Worm (Caenorhabditis elegans) whole organism, early embryonic: ENCODE measurements around the gene F59A7.11.

Source experiments
- B0310.2 ChIP-seq: sonication (generic microtip); optimal IDR thresholded peaks from 2 replicates; lab custom pipeline; 2016; ENCODE audit warnings: mild to moderate bottlenecking, missing genetic modification characterization, missing compliant biosample characterization
- F13C5.2 ChIP-seq: sonication (generic microtip); optimal IDR thresholded peaks from 2 replicates; lab custom pipeline; 2017; ENCODE audit warnings: mild to moderate bottlenecking, missing genetic modification characterization, inconsistent platforms, missing compliant biosample characterization
- aly-1 ChIP-seq: sonication (generic microtip); optimal IDR thresholded peaks from 2 replicates; lab custom pipeline; 2016; ENCODE audit warnings: missing genetic modification characterization, missing compliant biosample characterization
- ama-1 ChIP-seq: fragments of 150-350 bp; optimal IDR thresholded peaks from 2 replicates; lab custom pipeline; 2014
- ceh-13 ChIP-seq: fragments of 200-800 bp; sonication (Bioruptor generic); optimal IDR thresholded peaks from 2 replicates; lab custom pipeline; 2018; ENCODE audit warnings: mild to moderate bottlenecking, missing genetic modification characterization, missing compliant biosample characterization
- ceh-36 ChIP-seq: sonication (generic microtip); optimal IDR thresholded peaks from 2 replicates; lab custom pipeline; 2016; ENCODE audit warnings: missing genetic modification characterization, inconsistent platforms, missing compliant biosample characterization
- ets-7 ChIP-seq: sonication (generic microtip); optimal IDR thresholded peaks from 2 replicates; lab custom pipeline; 2016; ENCODE audit warnings: missing genotype, missing genetic modification characterization, missing compliant biosample characterization
- flt-1 ChIP-seq: fragments of 200-800 bp; sonication (Bioruptor generic); IDR thresholded peaks from 2 replicates; pipeline ENCODE4 v1.3.6; 2022; ENCODE audit warnings: missing genetic modification characterization, missing compliant biosample characterization
- hmbx-1 ChIP-seq: sonication (generic microtip); optimal IDR thresholded peaks from 2 replicates; lab custom pipeline; 2016; ENCODE audit warnings: mild to moderate bottlenecking, missing genetic modification characterization, missing compliant biosample characterization
- hmg-4 ChIP-seq: fragments of 200-800 bp; sonication (Bioruptor generic); optimal IDR thresholded peaks from 2 replicates; lab custom pipeline; 2018; ENCODE audit warnings: mild to moderate bottlenecking, missing genetic modification characterization, missing compliant biosample characterization
- hnd-1 ChIP-seq: sonication (generic microtip); optimal IDR thresholded peaks from 2 replicates; lab custom pipeline; 2016; ENCODE audit warnings: missing genetic modification characterization, missing compliant biosample characterization
- pes-1 ChIP-seq: fragments of 200-800 bp; sonication (Bioruptor generic); IDR thresholded peaks from 2 replicates; pipeline ENCODE4 v1.3.6; 2022; ENCODE audit warnings: missing genetic modification reagents, missing genetic modification characterization, missing compliant biosample characterization
- scrt-1 ChIP-seq: fragments of 200-800 bp; sonication (Bioruptor generic); IDR thresholded peaks from 2 replicates; pipeline ENCODE4 v1.3.6; 2022; ENCODE audit warnings: missing genetic modification characterization, missing compliant biosample characterization
- sea-1 ChIP-seq: fragments of 200-800 bp; sonication (Bioruptor generic); conservative IDR thresholded peaks from 2 replicates; pipeline ENCODE4 v1.3.6; 2022; ENCODE audit warnings: missing genetic modification characterization, missing compliant biosample characterization
- tbx-11 ChIP-seq: fragments of 200-800 bp; sonication (Bioruptor generic); IDR thresholded peaks from 2 replicates; pipeline ENCODE4 v1.3.6; 2022; ENCODE audit warnings: missing genetic modification characterization, missing compliant biosample characterization
- tbx-37 ChIP-seq: fragments of 200-800 bp; sonication (Bioruptor generic); conservative IDR thresholded peaks from 2 replicates; pipeline ENCODE4 v1.3.6; 2022; ENCODE audit warnings: missing genetic modification reagents, missing genetic modification characterization, missing compliant biosample characterization
- tra-4 ChIP-seq: sonication (generic microtip); optimal IDR thresholded peaks from 2 replicates; lab custom pipeline; 2017; ENCODE audit warnings: missing genetic modification characterization, missing compliant biosample characterization

Gene F59A7.11

DNA sequence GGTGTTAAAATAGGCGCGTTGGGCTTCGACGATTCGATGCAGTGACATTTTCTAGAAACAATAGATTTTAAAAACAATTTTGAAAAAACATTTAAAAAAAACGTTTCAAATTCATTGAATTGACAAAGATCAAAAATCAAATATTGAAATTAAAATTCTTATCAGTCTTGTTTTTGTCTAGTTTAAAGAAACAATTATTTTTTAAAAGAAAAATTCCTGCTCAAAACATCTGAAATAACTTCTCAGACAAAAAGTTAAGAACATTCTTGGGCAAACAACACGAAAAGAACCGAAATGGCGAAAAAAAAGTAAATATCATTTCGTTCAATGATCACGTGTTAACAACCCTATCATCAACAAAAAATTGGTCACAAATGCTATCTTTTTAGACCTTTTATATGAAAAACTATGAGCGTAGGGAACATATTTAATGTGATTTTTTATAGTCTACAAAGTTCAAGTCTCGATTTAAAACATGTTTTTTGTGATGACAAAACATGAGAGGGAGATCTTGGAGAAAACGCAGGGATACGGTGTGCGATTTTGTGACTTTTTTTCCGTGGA, 14.1 kb downstream of the F59A7.11 start, which contains the start of gene alh-5:
TSS of gene alh-5 (minus strand) at position 51 of the 564 bp plus-strand sequence.
- TF ChIP-seq pes-1, result no peak
- TF ChIP-seq tbx-37 (GFP tag; lab: Robert Waterston, UW), result no peak
- TF ChIP-seq aly-1 (tag; lab: Kevin White, UChicago), result no peak
- TF ChIP-seq B0310.2 (tag; lab: Kevin White, UChicago), result no peak

DNA sequence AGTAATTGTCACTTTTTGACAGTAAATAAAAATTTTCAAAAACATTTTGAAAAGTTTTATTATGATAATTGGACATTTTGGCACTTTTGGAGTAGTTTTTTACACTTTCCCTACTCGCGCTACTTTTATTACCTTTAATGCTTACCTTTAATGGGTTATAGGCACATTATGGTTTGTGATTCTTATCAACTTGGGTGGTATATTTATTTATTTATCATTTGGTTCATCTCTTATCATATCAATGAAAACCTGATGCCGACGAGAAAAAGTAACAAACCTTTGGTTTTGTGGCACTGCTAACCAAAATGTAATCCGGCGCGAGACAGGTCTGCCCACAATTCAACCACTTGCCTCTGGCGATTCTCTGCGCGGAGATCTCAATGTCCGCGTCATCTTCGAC, 15.4 kb downstream of the F59A7.11 start:
- TF ChIP-seq sea-1 (GFP tag; lab: Robert Waterston, UW), result no peak
- no peak for TF ChIP-seq tbx-37 (GFP tag; lab: Robert Waterston, UW)
- TF ChIP-seq tra-4 (tag; lab: Kevin White, UChicago), result no peak
- no peak for TF ChIP-seq hmg-4 (GFP tag; lab: Kevin White, UChicago)
- no peak for TF ChIP-seq pes-1
- TF ChIP-seq flt-1 (GFP tag; lab: Robert Waterston, UW), result no peak
- no peak for TF ChIP-seq ama-1 (lab: Kevin White, UChicago)
- no peak for TF ChIP-seq B0310.2 (tag; lab: Kevin White, UChicago)
- TF ChIP-seq hmbx-1 (tag; lab: Kevin White, UChicago), result no peak
- TF ChIP-seq tbx-11, result no peak
- no peak for TF ChIP-seq hnd-1 (tag; lab: Kevin White, UChicago)
- no peak for TF ChIP-seq scrt-1
- TF ChIP-seq ceh-13, result no peak
- TF ChIP-seq ets-7, result no peak
- no peak for TF ChIP-seq ceh-36

DNA sequence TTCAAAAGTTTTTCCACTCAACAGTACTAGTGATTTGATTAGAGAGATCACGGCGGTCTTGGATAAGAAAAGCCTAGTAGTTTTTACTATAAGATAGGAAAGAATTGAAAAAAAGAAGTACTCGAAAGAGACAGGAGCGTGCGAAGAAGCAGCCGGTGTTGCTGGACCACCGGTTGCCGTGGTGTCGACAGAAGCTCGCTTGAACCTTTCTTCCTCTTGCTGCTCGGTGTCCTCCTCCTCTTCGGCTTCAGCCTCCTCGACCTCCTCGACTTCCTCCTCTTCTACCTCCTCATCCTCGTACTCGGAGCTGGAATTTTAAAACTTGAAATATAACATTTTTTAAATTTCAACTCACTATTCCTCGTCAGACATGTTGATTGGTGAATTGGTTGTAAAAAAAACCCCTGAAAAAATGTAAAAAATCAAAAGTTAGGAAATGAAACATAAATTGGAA, 21.2 kb downstream of the F59A7.11 start, which contains the start of gene tnt-4:
TSS of gene tnt-4 (minus strand) at position 404 of the 454 bp plus-strand sequence.
- TF ChIP-seq pes-1 (no peak), ceh-13 (no peak), F13C5.2 (tag; lab: Kevin White, UChicago) (no peak), hnd-1 (tag; lab: Kevin White, UChicago) (no peak), tbx-37 (GFP tag; lab: Robert Waterston, UW) (no peak), flt-1 (GFP tag; lab: Robert Waterston, UW) (no peak), sea-1 (GFP tag; lab: Robert Waterston, UW) (no peak), tra-4 (tag; lab: Kevin White, UChicago) (no peak)

DNA sequence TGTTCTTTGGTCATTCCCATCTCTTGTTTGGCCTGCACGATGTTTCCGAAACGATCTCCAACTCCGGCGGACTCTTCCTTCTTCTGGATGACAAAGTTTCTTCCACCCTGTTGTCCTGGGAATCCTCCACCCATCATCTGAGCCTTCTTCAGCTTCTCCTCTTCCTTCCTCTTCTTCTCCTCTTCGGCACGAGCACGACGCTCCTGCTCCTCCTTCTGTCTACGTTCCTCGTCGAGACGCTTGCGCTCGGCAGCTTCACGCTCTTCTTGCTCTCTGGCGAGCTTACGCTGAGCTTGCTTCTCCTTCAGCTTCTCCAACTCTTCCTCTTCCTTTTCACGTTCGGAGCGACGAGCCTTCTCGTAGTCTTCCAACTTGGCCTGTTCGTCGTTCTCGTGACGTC, 22.3 kb downstream of the F59A7.11 start:
- TF ChIP-seq hnd-1 (tag; lab: Kevin White, UChicago) (no peak), tra-4 (tag; lab: Kevin White, UChicago) (no peak), hmbx-1 (tag; lab: Kevin White, UChicago) (no peak), aly-1 (tag; lab: Kevin White, UChicago) (no peak), ets-7 (no peak), B0310.2 (tag; lab: Kevin White, UChicago) (no peak), sea-1 (GFP tag; lab: Robert Waterston, UW) (no peak), flt-1 (GFP tag; lab: Robert Waterston, UW) (no peak), pes-1 (no peak), F13C5.2 (tag; lab: Kevin White, UChicago) (no peak), tbx-37 (GFP tag; lab: Robert Waterston, UW) (no peak), tbx-11 (no peak), hmg-4 (GFP tag; lab: Kevin White, UChicago) (no peak), ceh-36 (no peak), ama-1 (lab: Kevin White, UChicago) (no peak), ceh-13 (no peak), scrt-1 (no peak)

DNA sequence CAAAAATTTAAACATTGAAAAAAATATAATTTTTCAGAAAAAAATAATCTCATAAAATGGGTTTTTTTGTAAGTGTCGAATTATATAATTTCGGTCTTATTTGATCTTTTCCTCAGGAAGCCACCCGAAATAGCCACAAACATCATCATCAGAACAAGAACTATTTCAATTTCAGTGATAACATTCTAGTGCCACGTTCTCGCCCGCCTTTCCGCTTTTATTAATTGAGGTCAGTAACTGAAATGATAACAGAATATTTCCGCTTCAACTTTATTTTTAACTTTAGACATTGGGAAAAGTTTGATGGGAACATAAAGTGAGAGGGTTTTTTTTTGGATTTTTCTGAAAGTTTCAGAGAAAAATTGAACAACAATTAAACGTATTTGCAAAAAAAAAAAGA, 24.5 kb downstream of the F59A7.11 start:
- no peak for TF ChIP-seq tbx-11
- TF ChIP-seq tra-4 (tag; lab: Kevin White, UChicago), result no peak
- TF ChIP-seq aly-1 (tag; lab: Kevin White, UChicago), result no peak
- TF ChIP-seq B0310.2 (tag; lab: Kevin White, UChicago), result no peak
- no peak for TF ChIP-seq tbx-37 (GFP tag; lab: Robert Waterston, UW)
- TF ChIP-seq flt-1 (GFP tag; lab: Robert Waterston, UW), result no peak
- TF ChIP-seq scrt-1, result no peak
- TF ChIP-seq hnd-1 (tag; lab: Kevin White, UChicago), result no peak
- TF ChIP-seq sea-1 (GFP tag; lab: Robert Waterston, UW), result no peak
- TF ChIP-seq ets-7, result no peak
- no peak for TF ChIP-seq pes-1
- no peak for TF ChIP-seq hmg-4 (GFP tag; lab: Kevin White, UChicago)
- TF ChIP-seq F13C5.2 (tag; lab: Kevin White, UChicago), result no peak
- TF ChIP-seq ceh-13, result no peak
- TF ChIP-seq ama-1 (lab: Kevin White, UChicago), result no peak
- TF ChIP-seq ceh-36, result no peak
- no peak for TF ChIP-seq hmbx-1 (tag; lab: Kevin White, UChicago)

DNA sequence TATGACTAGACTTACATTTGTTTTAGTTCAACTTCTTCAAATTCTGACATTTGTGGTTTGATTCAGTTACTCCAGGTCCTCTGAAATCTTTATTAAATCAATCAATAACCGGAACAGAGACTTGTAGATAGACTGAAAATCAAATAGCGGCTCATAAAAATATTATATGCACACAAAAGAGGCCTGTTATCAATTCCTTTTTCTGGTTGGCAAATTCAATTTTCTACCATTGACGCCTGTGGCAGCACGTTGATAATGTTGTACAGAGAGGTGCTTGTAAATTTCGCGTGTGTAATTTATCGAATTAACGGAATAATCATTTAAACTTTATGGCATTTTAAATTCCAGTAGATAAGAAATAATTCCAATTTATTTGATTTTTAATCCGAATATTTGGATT, 26.8 kb downstream of the F59A7.11 start, which contains the start of gene T08B1.1:
TSS of gene T08B1.1 (minus strand) at position 92 of the 400 bp plus-strand sequence.
- no peak for TF ChIP-seq hmg-4 (GFP tag; lab: Kevin White, UChicago)
- no peak for TF ChIP-seq sea-1 (GFP tag; lab: Robert Waterston, UW)
- TF ChIP-seq ama-1 (lab: Kevin White, UChicago), result no peak

DNA sequence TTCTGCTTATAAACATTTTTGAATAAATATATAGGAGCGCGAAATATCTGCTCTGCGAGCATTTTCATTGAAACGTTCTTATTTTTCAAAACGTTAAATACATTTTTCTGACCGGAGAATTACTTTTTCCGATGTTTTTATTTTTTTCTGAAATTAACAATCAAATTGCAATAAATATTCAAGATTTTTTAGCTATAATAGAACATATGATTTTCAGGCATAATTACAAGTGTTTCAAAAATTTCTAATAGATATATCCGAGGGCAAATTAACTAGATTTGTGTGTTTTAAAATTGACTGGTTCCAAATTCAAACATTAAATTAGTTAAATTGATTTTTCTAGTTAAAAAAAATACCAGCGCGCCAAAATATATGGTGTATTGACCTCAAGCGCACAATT, 34.8 kb downstream of the F59A7.11 start, which contains the start of gene T08B1.4:
TSS of gene T08B1.4 (plus strand) at position 301 of the 400 bp plus-strand sequence.
- TF ChIP-seq flt-1 (GFP tag; lab: Robert Waterston, UW), result no peak
- TF ChIP-seq tbx-11, result no peak
- no peak for TF ChIP-seq tbx-37 (GFP tag; lab: Robert Waterston, UW)
- TF ChIP-seq ets-7, result no peak
- no peak for TF ChIP-seq pes-1
- TF ChIP-seq hmg-4 (GFP tag; lab: Kevin White, UChicago), result no peak

DNA sequence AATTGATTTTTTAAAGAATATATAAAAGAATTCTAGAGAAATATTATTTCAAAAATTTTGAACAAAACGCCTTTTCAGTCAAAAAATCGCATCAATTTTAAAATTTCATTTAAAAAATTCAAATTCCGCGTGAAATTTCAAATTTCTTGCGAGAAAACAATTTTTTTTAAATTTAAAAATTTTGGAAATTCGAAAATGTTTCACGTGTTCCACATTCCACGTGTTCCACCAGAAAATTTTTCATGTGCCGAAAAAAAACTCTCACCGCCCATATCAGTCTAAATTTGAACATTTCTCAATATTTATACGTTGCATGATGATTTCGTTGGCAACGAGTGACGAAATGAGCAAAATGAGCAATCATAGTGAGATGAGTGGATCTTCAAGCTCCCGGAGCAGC, 38.7 kb downstream of the F59A7.11 start, which contains the start of gene fbxa-201:
TSS of gene fbxa-201 (plus strand) at position 301 of the 400 bp plus-strand sequence.
- TF ChIP-seq flt-1 (GFP tag; lab: Robert Waterston, UW) (no peak), ceh-36 (no peak), tbx-37 (GFP tag; lab: Robert Waterston, UW) (no peak), F13C5.2 (tag; lab: Kevin White, UChicago) (no peak), ama-1 (lab: Kevin White, UChicago) (no peak), B0310.2 (tag; lab: Kevin White, UChicago) (no peak)
